Worm (Caenorhabditis elegans) whole organism, L1 larva: ENCODE results near the gene F49C5.16.

Source experiments
- aly-2 ChIP-seq: fragments of 150-350 bp; optimal IDR thresholded peaks from 2 replicates; lab custom pipeline; 2014; ENCODE audit warnings: missing biosample characterization, missing genetic modification characterization
- egl-27 ChIP-seq, 2 experiments: fragments of 150-350 bp in 1 of 2; sonication (generic microtip); optimal IDR thresholded peaks; 3 replicates each; lab custom pipeline; 2017 to 2018; ENCODE audit warnings: missing biosample characterization in 2 of 2, missing genetic modification characterization in 2 of 2, missing genetic modification reagents in 2 of 2
- irx-1 ChIP-seq: sonication (generic microtip); optimal IDR thresholded peaks from 2 replicates; lab custom pipeline; 2016; ENCODE audit warnings: missing genetic modification characterization, missing compliant biosample characterization
- lin-39 ChIP-seq: fragments of 150-350 bp; optimal IDR thresholded peaks from 2 replicates; lab custom pipeline; 2014; ENCODE audit warnings: missing biosample characterization, missing genetic modification reagents, missing genetic modification characterization
- nhr-12 ChIP-seq: sonication (generic microtip); optimal IDR thresholded peaks from 2 replicates; lab custom pipeline; 2017; ENCODE audit warnings: missing biosample characterization, missing genetic modification characterization
- nhr-237 ChIP-seq: fragments of 150-350 bp; optimal IDR thresholded peaks from 2 replicates; lab custom pipeline; 2014; ENCODE audit warnings: missing biosample characterization, missing genetic modification characterization
- skn-1 ChIP-seq: fragments of 150-350 bp; optimal IDR thresholded peaks from 2 replicates; lab custom pipeline; 2014; ENCODE audit warnings: missing biosample characterization, missing genetic modification characterization
- tbx-2 ChIP-seq: sonication (generic microtip); optimal IDR thresholded peaks from 2 replicates; lab custom pipeline; 2016; ENCODE audit warnings: missing genetic modification characterization, missing compliant biosample characterization
- unc-30 ChIP-seq: sonication (generic microtip); optimal IDR thresholded peaks from 2 replicates; lab custom pipeline; 2017; ENCODE audit warnings: missing biosample characterization, missing genetic modification characterization
- unc-86 ChIP-seq: sonication (generic microtip); optimal IDR thresholded peaks from 2 replicates; lab custom pipeline; 2016; ENCODE audit warnings: missing genetic modification characterization, missing compliant biosample characterization
- zag-1 ChIP-seq: fragments of 150-350 bp; optimal IDR thresholded peaks from 2 replicates; lab custom pipeline; 2014; ENCODE audit warnings: missing biosample characterization, missing genetic modification characterization
- ztf-11 ChIP-seq, 2 experiments: sonication (generic microtip); optimal IDR thresholded peaks; 2 replicates each; lab custom pipeline; 2016 to 2017; ENCODE audit warnings: missing genetic modification characterization in 2 of 2, missing biosample characterization in 1 of 2, missing compliant biosample characterization in 1 of 2

DNA sequence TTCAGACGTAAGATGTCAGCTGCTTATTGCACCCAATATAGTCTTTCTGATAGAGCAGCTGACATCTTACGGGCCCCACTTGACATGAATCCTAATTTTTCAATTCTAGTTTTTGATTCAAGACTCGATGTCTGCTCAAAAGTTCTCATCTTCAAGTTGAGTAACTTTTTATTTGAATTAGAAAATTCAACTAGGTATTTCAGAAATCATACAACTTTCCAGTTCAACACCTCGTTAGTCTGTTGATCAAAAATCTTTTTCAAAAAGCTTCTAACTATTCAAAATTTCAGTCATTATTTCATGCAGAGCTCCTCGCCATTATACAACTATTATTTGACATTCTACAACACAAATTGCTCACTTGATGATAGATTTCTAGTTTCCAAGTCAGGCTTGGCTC lies 35.8 kb upstream of the F49C5.16 start, which contains the start of gene srh-73:
- TF ChIP-seq tbx-2 (tag; lab: Kevin White, UChicago) (no peak), aly-2 (tag; lab: Kevin White, UChicago) (no peak), skn-1 (tag; lab: Kevin White, UChicago) (no peak), irx-1 (tag; lab: Kevin White, UChicago) (no peak), unc-30 (tag; lab: Kevin White, UChicago) (no peak), unc-86 (tag; lab: Kevin White, UChicago) (no peak), nhr-12 (tag; lab: Kevin White, UChicago) (no peak), nhr-237 (tag; lab: Kevin White, UChicago) (no peak), ztf-11 (tag; optimal IDR thresholded peaks at IDR 0.05; lab: Kevin White, UChicago) (no peak), egl-27 (tag; optimal IDR thresholded peaks at IDR 0.05; lab: Kevin White, UChicago) (no peak), lin-39 (tag; lab: Kevin White, UChicago) (no peak), zag-1 (tag; lab: Kevin White, UChicago) (no peak)
